Worm (Caenorhabditis elegans): ENCODE data around the gene npr-7.

The npr-7 gene

ce11 chrX:9319080-9319479, at the start of gene npr-7:
Gene npr-7 (minus strand): TSS chrX:9319180.
- TF ChIP-seq nhr-25 (tag; optimal IDR thresholded peaks at IDR 0.05) (no peak), fkh-10 (GFP tag; optimal IDR thresholded peaks at IDR 0.05) (no peak), nhr-12 (tag; optimal IDR thresholded peaks at IDR 0.05) (no peak)

ce11 chrX:9364501-9364900, 45.5 kb upstream of the npr-7 start, which contains the start of gene pkc-2:
Gene pkc-2 (plus strand): TSS chrX:9364818.
- TF ChIP-seq nhr-25 (tag; optimal IDR thresholded peaks at IDR 0.05) (no peak), ceh-28 (tag; optimal IDR thresholded peaks at IDR 0.05) (no peak), egl-5 (tag; optimal IDR thresholded peaks at IDR 0.05) (no peak), elt-2 (tag; optimal IDR thresholded peaks at IDR 0.05) (no peak), fkh-10 (GFP tag; optimal IDR thresholded peaks at IDR 0.05) (peak; percentile 88), lin-15B (tag; optimal IDR thresholded peaks at IDR 0.05) (no peak)

ce11 chrX:9364082-9364481, 45.1 kb upstream of the npr-7 start:
- TF ChIP-seq nhr-67 (tag; optimal IDR thresholded peaks at IDR 0.05): no peak
- no peak for TF ChIP-seq unc-39 (tag; optimal IDR thresholded peaks at IDR 0.05)
- peak; percentile 50 for TF ChIP-seq jun-1 (tag; optimal IDR thresholded peaks at IDR 0.05)
- TF ChIP-seq pqm-1 (tag; optimal IDR thresholded peaks at IDR 0.05): peak; percentile 83
- TF ChIP-seq R02D3.7 (tag; optimal IDR thresholded peaks at IDR 0.05): no peak
- no peak for TF ChIP-seq aly-2 (tag; optimal IDR thresholded peaks at IDR 0.05)
- no peak for TF ChIP-seq nhr-12 (tag; optimal IDR thresholded peaks at IDR 0.05)
- TF ChIP-seq pha-4 (tag; optimal IDR thresholded peaks at IDR 0.05): peak; percentile 0
- no peak for TF ChIP-seq ZK546.5 (tag; optimal IDR thresholded peaks at IDR 0.05)
- no peak for TF ChIP-seq snpc-4 (tag; optimal IDR thresholded peaks at IDR 0.05)
- no peak for TF ChIP-seq egl-5 (tag; optimal IDR thresholded peaks at IDR 0.05)
- peak; percentile 92 for TF ChIP-seq elt-2 (tag; optimal IDR thresholded peaks at IDR 0.05)
- TF ChIP-seq fos-1 (tag; optimal IDR thresholded peaks at IDR 0.05): no peak
- no peak for TF ChIP-seq tbx-2 (tag; optimal IDR thresholded peaks at IDR 0.05)
- no peak for TF ChIP-seq ceh-82 (tag; optimal IDR thresholded peaks at IDR 0.05)
- no peak for TF ChIP-seq nfya-1 (tag; optimal IDR thresholded peaks at IDR 0.05; ENCODE audit: insufficient read depth)

- TF ChIP-seq zag-1 (tag; optimal IDR thresholded peaks at IDR 0.05) (no peak), fkh-10 (GFP tag; optimal IDR thresholded peaks at IDR 0.05) (peak; percentile 62), pqm-1 (tag; optimal IDR thresholded peaks at IDR 0.05) (no peak), lsy-12 (tag; optimal IDR thresholded peaks at IDR 0.05) (no peak)
Measured at ce11 chrX:9361136-9361535, 42.2 kb upstream of the npr-7 start.

- TF ChIP-seq sea-2 (GFP tag; optimal IDR thresholded peaks at IDR 0.05) (no peak), nhr-25 (tag; optimal IDR thresholded peaks at IDR 0.05) (no peak), nhr-76 (tag; optimal IDR thresholded peaks at IDR 0.05) (no peak), ceh-16 (tag; optimal IDR thresholded peaks at IDR 0.05) (no peak), aly-2 (tag; optimal IDR thresholded peaks at IDR 0.05) (no peak), mdl-1 (tag; optimal IDR thresholded peaks at IDR 0.05) (no peak), lsy-12 (tag; optimal IDR thresholded peaks at IDR 0.05) (no peak), ztf-11 (tag; optimal IDR thresholded peaks at IDR 0.05) (no peak), daf-12 (tag; optimal IDR thresholded peaks at IDR 0.05) (no peak), egl-27 (tag; optimal IDR thresholded peaks at IDR 0.05) (no peak), nhr-43 (tag; optimal IDR thresholded peaks at IDR 0.05; ENCODE audit: poor library complexity, severe bottlenecking) (no peak), elt-1 (tag; optimal IDR thresholded peaks at IDR 0.05) (no peak), nhr-12 (tag; optimal IDR thresholded peaks at IDR 0.05) (no peak), elt-3 (tag; optimal IDR thresholded peaks at IDR 0.05) (no peak), egl-5 (tag; optimal IDR thresholded peaks at IDR 0.05) (no peak), nhr-77 (tag; optimal IDR thresholded peaks at IDR 0.05) (no peak), tbx-2 (tag; optimal IDR thresholded peaks at IDR 0.05) (no peak)
Measured at ce11 chrX:9349844-9350556, 31.0 kb upstream of the npr-7 start, which contains the start of gene flp-20. Gene flp-20 (minus strand): TSS chrX:9349894.
